Fruit fly (Drosophila melanogaster): ENCODE measurements around the gene Hsp27.

Hsp27 gene

dm6 chr3L:9366850-9367430 is 16.9 kb upstream of the Hsp27 start, which contains the start of the genes Klp67A and CG4452 (continued):
- TF ChIP-seq dmrt11E (tag; optimal IDR thresholded peaks at IDR 0.05) (peak; percentile 63), Fer1 (GFP tag; optimal IDR thresholded peaks at IDR 0.05) (peak; percentile 16), CG9817 (tag; optimal IDR thresholded peaks at IDR 0.05) (peak; percentile 43), HHEX (GFP tag; optimal IDR thresholded peaks at IDR 0.05) (no peak), CG8388 (GFP tag; optimal IDR thresholded peaks at IDR 0.05) (peak; percentile 28), Lpt (GFP tag; optimal IDR thresholded peaks at IDR 0.05) (no peak), tio (GFP tag; optimal IDR thresholded peaks at IDR 0.05) (no peak), CG14860 (GFP tag; IDR thresholded peaks at IDR 0.05; ENCODE audit: partially characterized antibody) (peak; percentile 94), lmd (GFP tag; IDR thresholded peaks at IDR 0.05) (no peak), CrebB (tag; optimal IDR thresholded peaks at IDR 0.05) (no peak), sob (GFP tag; IDR thresholded peaks at IDR 0.05) (no peak), CG42726 (GFP tag; IDR thresholded peaks at IDR 0.05; ENCODE audit: partially characterized antibody) (peak; percentile 56), vnd (GFP tag; IDR thresholded peaks at IDR 0.05; ENCODE audit: partially characterized antibody) (peak; percentile 93), CG7556 (GFP tag; optimal IDR thresholded peaks at IDR 0.05) (peak; percentile 34), CG12769 (tag; optimal IDR thresholded peaks at IDR 0.05) (no peak), CG34422 (GFP tag; IDR thresholded peaks at IDR 0.05) (no peak), CG10979 (tag; optimal IDR thresholded peaks at IDR 0.05) (peak; percentile 22), Dp (GFP tag; optimal IDR thresholded peaks at IDR 0.05) (peak; percentile 72), CG2120 (GFP tag; optimal IDR thresholded peaks at IDR 0.05) (peak; percentile 45), CG18476 (GFP tag; optimal IDR thresholded peaks at IDR 0.05) (peak; percentile 37), CG13775 (GFP tag; optimal IDR thresholded peaks at IDR 0.05) (peak; percentile 73), ken (GFP tag; IDR thresholded peaks at IDR 0.05) (0 out of 3 replicates have a peak, but pooled peaks have one; percentile 5), Hr51 (GFP tag; optimal IDR thresholded peaks at IDR 0.05) (peak in 1 of 2 experiments; percentile 37), zen (tag; optimal IDR thresholded peaks at IDR 0.05) (peak; percentile 69), zfh1 (GFP tag; IDR thresholded peaks at IDR 0.05) (0 out of 3 replicates have a peak, but pooled peaks have one; percentile 18), pan (optimal IDR thresholded peaks at IDR 0.05) (no peak), pan (GFP tag; optimal IDR thresholded peaks at IDR 0.05 in 1 of 2, IDR thresholded peaks at IDR 0.05 in 1 of 2) (peak in 1 of 2 experiments; percentile 5), dysf (GFP tag; IDR thresholded peaks at IDR 0.05) (peak; percentile 34; the same call in 2 of the 3 replicates), Fer3 (tag; optimal IDR thresholded peaks at IDR 0.05) (peak; percentile 5), CG1603 (tag; optimal IDR thresholded peaks at IDR 0.05) (peak; percentile 20), jumu (GFP tag; optimal IDR thresholded peaks at IDR 0.05) (no peak), CG10267 (tag; optimal IDR thresholded peaks at IDR 0.05) (peak; percentile 75), CG12299 (tag; optimal IDR thresholded peaks at IDR 0.05) (no peak), CG34376 (GFP tag; optimal IDR thresholded peaks at IDR 0.05) (peak; percentile 5), CG30403 (GFP tag; optimal IDR thresholded peaks at IDR 0.05) (peak; percentile 69), HLH4C (GFP tag; IDR thresholded peaks at IDR 0.05; ENCODE audit: partially characterized antibody) (peak; percentile 92), CG6689 (GFP tag; IDR thresholded peaks at IDR 0.05) (peak; percentile 25; the same call in 1 of the 2 replicates), chinmo (GFP tag; IDR thresholded peaks at IDR 0.05; ENCODE audit: partially characterized antibody) (peak; percentile 77; the same call in 1 of the 4 replicates), CG18764 (GFP tag; optimal IDR thresholded peaks at IDR 0.05) (peak; percentile 17), kah (GFP tag; optimal IDR thresholded peaks at IDR 0.05) (no peak), Poxn (GFP tag; IDR thresholded peaks at IDR 0.05) (no peak), CG1233 (GFP tag; optimal IDR thresholded peaks at IDR 0.05) (no peak), CG13894 (tag; optimal IDR thresholded peaks at IDR 0.05) (peak; percentile 32), CG4854 (GFP tag; optimal IDR thresholded peaks at IDR 0.05) (peak; percentile 17), esg (GFP tag; conservative IDR thresholded peaks at IDR 0.05) (0 out of 2 replicates have a peak, but pooled peaks have one; percentile 12), CG7928 (GFP tag; optimal IDR thresholded peaks at IDR 0.05) (peak; percentile 12), vfl (GFP tag; optimal IDR thresholded peaks at IDR 0.05) (peak; percentile 61), sqz (GFP tag; optimal IDR thresholded peaks at IDR 0.05) (no peak), repo (GFP tag; optimal IDR thresholded peaks at IDR 0.05) (no peak)
